Worm (Caenorhabditis elegans) whole organism, early embryonic: ENCODE results near the gene ugt-43.

ENCODE experiments used
- B0310.2 ChIP-seq: sonication (generic microtip); optimal IDR thresholded peaks from 2 replicates; lab custom pipeline; 2016; ENCODE audit warnings: mild to moderate bottlenecking, missing genetic modification characterization, missing compliant biosample characterization
- F13C5.2 ChIP-seq: sonication (generic microtip); optimal IDR thresholded peaks from 2 replicates; lab custom pipeline; 2017; ENCODE audit warnings: mild to moderate bottlenecking, missing genetic modification characterization, inconsistent platforms, missing compliant biosample characterization
- aly-1 ChIP-seq: sonication (generic microtip); optimal IDR thresholded peaks from 2 replicates; lab custom pipeline; 2016; ENCODE audit warnings: missing genetic modification characterization, missing compliant biosample characterization
- ama-1 ChIP-seq: fragments of 150-350 bp; optimal IDR thresholded peaks from 2 replicates; lab custom pipeline; 2014
- ceh-13 ChIP-seq: fragments of 200-800 bp; sonication (Bioruptor generic); optimal IDR thresholded peaks from 2 replicates; lab custom pipeline; 2018; ENCODE audit warnings: mild to moderate bottlenecking, missing genetic modification characterization, missing compliant biosample characterization
- ceh-36 ChIP-seq: sonication (generic microtip); optimal IDR thresholded peaks from 2 replicates; lab custom pipeline; 2016; ENCODE audit warnings: missing genetic modification characterization, inconsistent platforms, missing compliant biosample characterization
- ets-7 ChIP-seq: sonication (generic microtip); optimal IDR thresholded peaks from 2 replicates; lab custom pipeline; 2016; ENCODE audit warnings: missing genotype, missing genetic modification characterization, missing compliant biosample characterization
- flt-1 ChIP-seq: fragments of 200-800 bp; sonication (Bioruptor generic); IDR thresholded peaks from 2 replicates; pipeline ENCODE4 v1.3.6; 2022; ENCODE audit warnings: missing genetic modification characterization, missing compliant biosample characterization
- hmbx-1 ChIP-seq: sonication (generic microtip); optimal IDR thresholded peaks from 2 replicates; lab custom pipeline; 2016; ENCODE audit warnings: mild to moderate bottlenecking, missing genetic modification characterization, missing compliant biosample characterization
- hmg-4 ChIP-seq: fragments of 200-800 bp; sonication (Bioruptor generic); optimal IDR thresholded peaks from 2 replicates; lab custom pipeline; 2018; ENCODE audit warnings: mild to moderate bottlenecking, missing genetic modification characterization, missing compliant biosample characterization
- hnd-1 ChIP-seq: sonication (generic microtip); optimal IDR thresholded peaks from 2 replicates; lab custom pipeline; 2016; ENCODE audit warnings: missing genetic modification characterization, missing compliant biosample characterization
- pes-1 ChIP-seq: fragments of 200-800 bp; sonication (Bioruptor generic); IDR thresholded peaks from 2 replicates; pipeline ENCODE4 v1.3.6; 2022; ENCODE audit warnings: missing genetic modification reagents, missing genetic modification characterization, missing compliant biosample characterization
- scrt-1 ChIP-seq: fragments of 200-800 bp; sonication (Bioruptor generic); IDR thresholded peaks from 2 replicates; pipeline ENCODE4 v1.3.6; 2022; ENCODE audit warnings: missing genetic modification characterization, missing compliant biosample characterization
- sea-1 ChIP-seq: fragments of 200-800 bp; sonication (Bioruptor generic); conservative IDR thresholded peaks from 2 replicates; pipeline ENCODE4 v1.3.6; 2022; ENCODE audit warnings: missing genetic modification characterization, missing compliant biosample characterization
- tbx-11 ChIP-seq: fragments of 200-800 bp; sonication (Bioruptor generic); IDR thresholded peaks from 2 replicates; pipeline ENCODE4 v1.3.6; 2022; ENCODE audit warnings: missing genetic modification characterization, missing compliant biosample characterization
- tbx-37 ChIP-seq: fragments of 200-800 bp; sonication (Bioruptor generic); conservative IDR thresholded peaks from 2 replicates; pipeline ENCODE4 v1.3.6; 2022; ENCODE audit warnings: missing genetic modification reagents, missing genetic modification characterization, missing compliant biosample characterization
- tra-4 ChIP-seq: sonication (generic microtip); optimal IDR thresholded peaks from 2 replicates; lab custom pipeline; 2017; ENCODE audit warnings: missing genetic modification characterization, missing compliant biosample characterization

Gene ugt-43

ce11 chrIV:10429129-10429528, 35.3 kb upstream of the ugt-43 start, which contains the start of gene F13B12.2:
Gene F13B12.2, minus strand, starts transcription at chrIV:10429130.
- TF ChIP-seq B0310.2 (tag; lab: Kevin White, UChicago) (no peak), ceh-36 (tag; lab: Kevin White, UChicago) (no peak), aly-1 (no peak), tra-4 (tag; lab: Kevin White, UChicago) (no peak), F13C5.2 (tag; lab: Kevin White, UChicago) (no peak), ets-7 (no peak), hnd-1 (no peak)

ce11 chrIV:10430507-10430906, 33.9 kb upstream of the ugt-43 start:
- TF ChIP-seq tbx-11, result no peak
- no peak for TF ChIP-seq hmg-4 (GFP tag; lab: Kevin White, UChicago)
- no peak for TF ChIP-seq aly-1
- TF ChIP-seq sea-1 (GFP tag; lab: Robert Waterston, UW), result no peak
- no peak for TF ChIP-seq ama-1 (lab: Kevin White, UChicago)
- TF ChIP-seq flt-1 (GFP tag; lab: Robert Waterston, UW), result no peak
- TF ChIP-seq ceh-36 (tag; lab: Kevin White, UChicago), result no peak
- TF ChIP-seq scrt-1 (GFP tag; lab: Robert Waterston, UW), result no peak
- TF ChIP-seq hnd-1, result no peak

- no peak for TF ChIP-seq B0310.2 (tag; lab: Kevin White, UChicago)
- no peak for TF ChIP-seq ama-1 (lab: Kevin White, UChicago)
- no peak for TF ChIP-seq aly-1
- no peak for TF ChIP-seq tbx-11
- TF ChIP-seq hmbx-1 (tag; lab: Kevin White, UChicago), result no peak
- TF ChIP-seq F13C5.2 (tag; lab: Kevin White, UChicago), result no peak
- TF ChIP-seq ceh-36 (tag; lab: Kevin White, UChicago), result no peak
Measured at ce11 chrIV:10436401-10436800, 28.0 kb upstream of the ugt-43 start, which contains the start of gene ins-1. Gene ins-1, plus strand, starts transcription at chrIV:10436701.

ce11 chrIV:10437114-10437513, 27.3 kb upstream of the ugt-43 start:
- TF ChIP-seq hnd-1 (no peak), ama-1 (lab: Kevin White, UChicago) (no peak), sea-1 (GFP tag; lab: Robert Waterston, UW) (no peak), hmbx-1 (tag; lab: Kevin White, UChicago) (no peak), tbx-11 (no peak), pes-1 (GFP tag; lab: Robert Waterston, UW) (no peak), tra-4 (tag; lab: Kevin White, UChicago) (no peak), aly-1 (no peak), ceh-13 (no peak), tbx-37 (GFP tag; lab: Robert Waterston, UW) (no peak), hmg-4 (GFP tag; lab: Kevin White, UChicago) (no peak), ceh-36 (tag; lab: Kevin White, UChicago) (no peak), flt-1 (GFP tag; lab: Robert Waterston, UW) (no peak), B0310.2 (tag; lab: Kevin White, UChicago) (no peak)

ce11 chrIV:10438901-10439300, 25.5 kb upstream of the ugt-43 start, which contains the start of gene F13B12.3:
Gene F13B12.3, plus strand, starts transcription at chrIV:10439123.
- no peak for TF ChIP-seq hnd-1
- TF ChIP-seq hmg-4 (GFP tag; lab: Kevin White, UChicago), result no peak
- TF ChIP-seq B0310.2 (tag; lab: Kevin White, UChicago), result no peak
- TF ChIP-seq tbx-37 (GFP tag; lab: Robert Waterston, UW), result no peak
- no peak for TF ChIP-seq hmbx-1 (tag; lab: Kevin White, UChicago)
- TF ChIP-seq ceh-36 (tag; lab: Kevin White, UChicago), result no peak
- TF ChIP-seq sea-1 (GFP tag; lab: Robert Waterston, UW), result no peak
- TF ChIP-seq flt-1 (GFP tag; lab: Robert Waterston, UW), result no peak
- TF ChIP-seq F13C5.2 (tag; lab: Kevin White, UChicago), result no peak
- TF ChIP-seq tbx-11, result no peak
- no peak for TF ChIP-seq ceh-13
- TF ChIP-seq aly-1, result no peak
- TF ChIP-seq ets-7, result no peak
- no peak for TF ChIP-seq scrt-1 (GFP tag; lab: Robert Waterston, UW)
- TF ChIP-seq pes-1 (GFP tag; lab: Robert Waterston, UW), result no peak
- no peak for TF ChIP-seq ama-1 (lab: Kevin White, UChicago)
- no peak for TF ChIP-seq tra-4 (tag; lab: Kevin White, UChicago)

- no peak for TF ChIP-seq hnd-1
- no peak for TF ChIP-seq scrt-1 (GFP tag; lab: Robert Waterston, UW)
- TF ChIP-seq tra-4 (tag; lab: Kevin White, UChicago), result no peak
- no peak for TF ChIP-seq B0310.2 (tag; lab: Kevin White, UChicago)
- no peak for TF ChIP-seq ets-7
- no peak for TF ChIP-seq sea-1 (GFP tag; lab: Robert Waterston, UW)
- TF ChIP-seq ceh-13, result no peak
- no peak for TF ChIP-seq hmbx-1 (tag; lab: Kevin White, UChicago)
- no peak for TF ChIP-seq hmg-4 (GFP tag; lab: Kevin White, UChicago)
- no peak for TF ChIP-seq tbx-11
- TF ChIP-seq F13C5.2 (tag; lab: Kevin White, UChicago), result no peak
- TF ChIP-seq ceh-36 (tag; lab: Kevin White, UChicago), result no peak
- no peak for TF ChIP-seq ama-1 (lab: Kevin White, UChicago)
- no peak for TF ChIP-seq tbx-37 (GFP tag; lab: Robert Waterston, UW)
- no peak for TF ChIP-seq aly-1
Measured at ce11 chrIV:10442904-10443303, 21.5 kb upstream of the ugt-43 start.

ce11 chrIV:10443510-10443909, 20.9 kb upstream of the ugt-43 start, which contains the start of gene F13B12.7:
Gene F13B12.7, plus strand, starts transcription at chrIV:10443810.
- TF ChIP-seq sea-1 (GFP tag; lab: Robert Waterston, UW) (no peak), hnd-1 (no peak), tbx-37 (GFP tag; lab: Robert Waterston, UW) (no peak), scrt-1 (GFP tag; lab: Robert Waterston, UW) (no peak), hmbx-1 (tag; lab: Kevin White, UChicago) (no peak), ceh-13 (no peak), hmg-4 (GFP tag; lab: Kevin White, UChicago) (no peak), F13C5.2 (tag; lab: Kevin White, UChicago) (no peak), aly-1 (no peak), ets-7 (no peak), ama-1 (lab: Kevin White, UChicago) (no peak), tra-4 (tag; lab: Kevin White, UChicago) (no peak), B0310.2 (tag; lab: Kevin White, UChicago) (no peak), pes-1 (GFP tag; lab: Robert Waterston, UW) (no peak), tbx-11 (no peak), flt-1 (GFP tag; lab: Robert Waterston, UW) (no peak), ceh-36 (tag; lab: Kevin White, UChicago) (no peak)
